Worm (Caenorhabditis elegans): ENCODE measurements around the gene C16E9.1.

The C16E9.1 gene

ce11 chrX:6941711-6942110 lies 1.7 kb downstream of the C16E9.1 start:
- TF ChIP-seq T23F11.4 (GFP tag; optimal IDR thresholded peaks at IDR 0.05), result no peak

ce11 chrX:6946789-6947188 lies 6.8 kb downstream of the C16E9.1 start:
- no peak for TF ChIP-seq nhr-11 (tag; optimal IDR thresholded peaks at IDR 0.05)
- TF ChIP-seq pros-1 (tag; optimal IDR thresholded peaks at IDR 0.05), result no peak
- TF ChIP-seq lim-6 (tag; optimal IDR thresholded peaks at IDR 0.05), result no peak
- TF ChIP-seq sox-4 (tag; optimal IDR thresholded peaks at IDR 0.05), result no peak
- no peak for TF ChIP-seq nhr-232 (tag; optimal IDR thresholded peaks at IDR 0.05)
- TF ChIP-seq sox-2 (GFP tag; IDR thresholded peaks at IDR 0.05), result no peak
- TF ChIP-seq K09A11.1 (tag; optimal IDR thresholded peaks at IDR 0.05; ENCODE audit: insufficient read depth), result no peak
- TF ChIP-seq zip-5 (tag; optimal IDR thresholded peaks at IDR 0.05), result no peak
- no peak for TF ChIP-seq dve-1 (tag; optimal IDR thresholded peaks at IDR 0.05)
- TF ChIP-seq F13H6.1 (tag; optimal IDR thresholded peaks at IDR 0.05), result no peak
- no peak for TF ChIP-seq hlh-30 (tag; optimal IDR thresholded peaks at IDR 0.05; ENCODE audit: insufficient read depth)
- TF ChIP-seq ceh-2 (tag; optimal IDR thresholded peaks at IDR 0.05), result no peak
- no peak for TF ChIP-seq npax-4 (tag; optimal IDR thresholded peaks at IDR 0.05)
- no peak for TF ChIP-seq hlh-8 (tag; optimal IDR thresholded peaks at IDR 0.05)
- no peak for TF ChIP-seq ceh-18 (tag; optimal IDR thresholded peaks at IDR 0.05)
- TF ChIP-seq unc-55 (GFP tag; optimal IDR thresholded peaks at IDR 0.05), result no peak
- TF ChIP-seq ceh-19 (GFP tag; optimal IDR thresholded peaks at IDR 0.05), result no peak

- TF ChIP-seq unc-42 (tag; optimal IDR thresholded peaks at IDR 0.05) (peak; percentile 10), ceh-31 (tag; optimal IDR thresholded peaks at IDR 0.05) (peak; percentile 61), zip-5 (tag; optimal IDR thresholded peaks at IDR 0.05) (no peak), hlh-15 (tag; optimal IDR thresholded peaks at IDR 0.05) (no peak), ref-2 (tag; optimal IDR thresholded peaks at IDR 0.05) (peak; percentile 31), sox-4 (tag; optimal IDR thresholded peaks at IDR 0.05) (peak; percentile 18), hlh-6 (tag; optimal IDR thresholded peaks at IDR 0.05) (peak; percentile 8)
These were observed 13.3 kb downstream of the C16E9.1 start for ce11 chrX:6953339-6953738.

DNA sequence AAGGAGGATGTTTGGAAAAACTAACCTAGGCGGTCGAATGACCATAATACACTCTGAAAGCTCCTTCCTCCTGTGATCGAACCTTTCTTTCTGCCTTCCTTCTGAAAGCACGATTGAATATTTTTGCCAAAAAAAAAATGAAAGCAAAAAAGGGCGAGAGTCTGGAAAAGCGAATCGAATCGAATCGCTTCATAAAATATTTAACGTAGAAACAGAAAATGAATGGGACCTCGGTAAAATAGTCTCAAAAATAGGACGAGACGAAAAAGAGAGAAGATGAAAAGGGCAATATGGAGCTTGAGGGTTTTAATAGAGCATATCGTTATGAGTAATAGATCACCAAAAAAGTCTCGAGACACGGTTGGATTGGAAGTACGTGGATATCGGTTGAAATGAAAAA lies 16.3 kb downstream of the C16E9.1 start, which contains the start of gene inx-1:
Gene inx-1, minus strand, starts transcription at position 101 of the 400 bp plus-strand sequence.
- no peak for TF ChIP-seq sdc-2 (tag; optimal IDR thresholded peaks at IDR 0.05)
- no peak for TF ChIP-seq F13H6.1 (tag; optimal IDR thresholded peaks at IDR 0.05)
- TF ChIP-seq pha-2 (tag; optimal IDR thresholded peaks at IDR 0.05), result no peak
- no peak for TF ChIP-seq ceh-30 (tag; optimal IDR thresholded peaks at IDR 0.05)
- TF ChIP-seq ceh-14 (tag; optimal IDR thresholded peaks at IDR 0.05), result no peak
- no peak for TF ChIP-seq ceh-18 (tag; optimal IDR thresholded peaks at IDR 0.05)
- no peak for TF ChIP-seq Y22D7AL.16 (tag; optimal IDR thresholded peaks at IDR 0.05)
- TF ChIP-seq hlh-15 (tag; optimal IDR thresholded peaks at IDR 0.05), result no peak
- TF ChIP-seq dmd-4 (tag; optimal IDR thresholded peaks at IDR 0.05; ENCODE audit: borderline replicate concordance), result no peak
- no peak for TF ChIP-seq fkh-6 (tag; optimal IDR thresholded peaks at IDR 0.05)
- TF ChIP-seq npax-4 (tag; optimal IDR thresholded peaks at IDR 0.05), result no peak
- TF ChIP-seq hlh-13 (GFP tag; optimal IDR thresholded peaks at IDR 0.05), result no peak
- TF ChIP-seq hlh-30 (tag; optimal IDR thresholded peaks at IDR 0.05; ENCODE audit: insufficient read depth), result no peak
- TF ChIP-seq rnt-1 (tag; optimal IDR thresholded peaks at IDR 0.05), result no peak

DNA sequence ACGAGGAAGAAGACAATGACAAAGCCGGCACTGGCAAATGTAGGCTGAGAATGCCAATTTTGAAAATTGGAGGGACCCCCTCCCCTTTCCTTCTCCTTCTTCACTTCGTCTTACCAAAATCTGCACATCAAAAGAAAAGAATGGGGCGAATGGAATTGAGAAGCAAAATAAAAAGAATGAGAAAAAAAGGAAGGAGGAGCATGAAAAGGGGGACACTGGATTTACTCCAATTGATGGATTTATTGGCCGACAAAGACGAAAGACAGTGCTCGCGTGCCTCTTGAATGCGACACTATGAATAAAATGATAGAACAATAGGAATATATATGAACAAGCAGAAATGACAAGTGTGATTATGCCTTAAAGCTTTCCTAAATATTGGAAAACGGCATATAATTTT lies 18.9 kb downstream of the C16E9.1 start:
- no peak for TF ChIP-seq ceh-31 (tag; optimal IDR thresholded peaks at IDR 0.05)

ce11 chrX:6959534-6959933 lies 19.5 kb downstream of the C16E9.1 start:
- TF ChIP-seq elt-2 (tag; optimal IDR thresholded peaks at IDR 0.05) (no peak), ceh-18 (tag; optimal IDR thresholded peaks at IDR 0.05) (peak; percentile 36), unc-55 (GFP tag; optimal IDR thresholded peaks at IDR 0.05) (peak; percentile 83)

Measured in whole organism, late embryonic.